Worm (Caenorhabditis elegans): ENCODE measurements around the gene C53D6.4.

The C53D6.4 gene

ce11 chrIV:9020840-9021239 lies at the start of gene C53D6.4:
C53D6.4 (minus strand) TSS chrIV:9020940.
- TF ChIP-seq elt-2 (tag; optimal IDR thresholded peaks at IDR 0.05) (no peak), ceh-9 (tag; optimal IDR thresholded peaks at IDR 0.05) (no peak), ztf-11 (tag; optimal IDR thresholded peaks at IDR 0.05) (no peak), hmg-11 (tag; optimal IDR thresholded peaks at IDR 0.05) (no peak), skn-1 (tag; optimal IDR thresholded peaks at IDR 0.05) (no peak)

DNA sequence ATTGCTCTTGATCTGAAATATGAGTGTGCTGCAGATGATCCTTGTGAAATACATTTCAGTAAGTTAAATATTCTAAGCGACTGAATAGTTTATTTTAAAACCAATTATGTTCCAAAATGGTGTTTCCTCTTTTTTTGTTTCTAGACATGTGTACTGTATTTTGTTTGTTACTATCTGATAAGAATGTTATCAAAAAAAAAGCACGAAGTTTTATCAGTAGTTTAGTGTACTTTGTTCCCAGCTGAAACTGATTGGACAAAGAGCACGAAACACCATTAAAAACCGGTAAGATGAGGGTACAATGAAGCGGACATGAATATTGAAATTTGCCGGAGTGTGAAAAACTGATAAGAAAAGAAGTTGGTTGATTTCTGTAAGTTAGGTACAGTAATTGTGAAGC lies 49.4 kb upstream of the C53D6.4 start:
- peak; percentile 30 for TF ChIP-seq pha-4 (tag; optimal IDR thresholded peaks at IDR 0.05)
- TF ChIP-seq nhr-67 (tag; optimal IDR thresholded peaks at IDR 0.05): no peak
- peak; percentile 84 for TF ChIP-seq pqm-1 (tag; optimal IDR thresholded peaks at IDR 0.05)
- peak; percentile 82 for TF ChIP-seq elt-2 (tag; optimal IDR thresholded peaks at IDR 0.05)

- no peak for TF ChIP-seq fos-1 (tag; optimal IDR thresholded peaks at IDR 0.05)
- TF ChIP-seq lin-15B (tag; optimal IDR thresholded peaks at IDR 0.05): no peak
- no peak for TF ChIP-seq egl-5 (tag; optimal IDR thresholded peaks at IDR 0.05)
- no peak for TF ChIP-seq hmg-11 (tag; optimal IDR thresholded peaks at IDR 0.05)
- no peak for TF ChIP-seq daf-12 (tag; optimal IDR thresholded peaks at IDR 0.05)
- TF ChIP-seq nhr-11 (tag; optimal IDR thresholded peaks at IDR 0.05): no peak
- no peak for TF ChIP-seq ztf-11 (tag; optimal IDR thresholded peaks at IDR 0.05)
- no peak for TF ChIP-seq jun-1 (tag; optimal IDR thresholded peaks at IDR 0.05)
- no peak for TF ChIP-seq unc-39 (tag; optimal IDR thresholded peaks at IDR 0.05)
- no peak for TF ChIP-seq nhr-12 (tag; optimal IDR thresholded peaks at IDR 0.05)
- no peak for TF ChIP-seq mml-1 (tag; optimal IDR thresholded peaks at IDR 0.05)
- no peak for TF ChIP-seq ceh-28 (tag; optimal IDR thresholded peaks at IDR 0.05)
- no peak for TF ChIP-seq nfya-1 (tag; optimal IDR thresholded peaks at IDR 0.05; ENCODE audit: insufficient read depth)
- TF ChIP-seq pha-4 (tag; optimal IDR thresholded peaks at IDR 0.05): no peak
- TF ChIP-seq egl-27 (tag; optimal IDR thresholded peaks at IDR 0.05): no peak
- TF ChIP-seq nhr-67 (tag; optimal IDR thresholded peaks at IDR 0.05): no peak
These were observed 49.0 kb upstream of the C53D6.4 start, which contains the start of gene nhr-11 for ce11 chrIV:9069703-9070102. nhr-11 (plus strand) TSS chrIV:9070003.

DNA sequence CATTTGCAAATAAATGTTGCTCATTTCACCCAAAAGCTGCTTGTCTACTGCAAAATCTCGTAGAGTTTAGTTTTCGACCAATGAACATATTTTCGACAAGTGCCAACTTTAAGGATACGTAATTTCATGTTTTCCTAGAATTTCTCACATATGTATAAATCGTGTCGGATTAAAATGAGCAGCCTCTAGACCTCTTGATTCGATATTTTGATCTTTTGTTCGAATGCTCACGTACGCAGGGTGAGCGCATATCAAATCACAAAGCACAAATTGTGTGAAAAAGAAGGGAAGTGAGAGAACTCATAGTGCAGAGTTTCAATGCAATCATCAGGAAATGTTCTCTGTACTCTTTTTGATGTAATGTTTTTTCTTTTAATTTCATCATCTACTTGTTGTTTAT lies 42.8 kb upstream of the C53D6.4 start:
- no peak for TF ChIP-seq elt-1 (tag; optimal IDR thresholded peaks at IDR 0.05)
- TF ChIP-seq lin-15B (tag; optimal IDR thresholded peaks at IDR 0.05): peak; percentile 9
- TF ChIP-seq nfya-1 (tag; optimal IDR thresholded peaks at IDR 0.05; ENCODE audit: insufficient read depth): peak; percentile 28
- TF ChIP-seq fkh-10 (GFP tag; optimal IDR thresholded peaks at IDR 0.05): peak; percentile 58

DNA sequence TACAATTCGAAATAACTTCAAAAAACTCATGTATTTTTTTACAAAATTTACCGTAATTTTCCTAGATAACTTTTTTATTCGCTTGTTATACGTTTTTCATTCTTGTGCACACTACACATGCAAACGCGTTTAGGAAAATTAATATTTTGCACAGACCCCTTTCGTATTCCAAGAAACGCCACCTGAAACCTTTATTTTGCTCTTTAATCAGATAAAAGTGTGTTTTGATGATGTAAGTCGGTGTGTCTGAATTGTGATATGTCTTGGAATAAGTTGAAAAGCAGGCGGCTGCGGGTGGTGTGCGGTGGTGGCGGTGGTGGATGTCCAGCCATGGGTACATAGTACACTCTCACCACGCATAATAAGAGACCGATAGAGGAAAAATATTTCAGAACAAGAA lies 32.7 kb upstream of the C53D6.4 start:
- TF ChIP-seq fkh-10 (GFP tag; optimal IDR thresholded peaks at IDR 0.05): peak; percentile 11
- no peak for TF ChIP-seq ZK546.5 (tag; optimal IDR thresholded peaks at IDR 0.05)
- TF ChIP-seq egl-5 (tag; optimal IDR thresholded peaks at IDR 0.05): no peak

DNA sequence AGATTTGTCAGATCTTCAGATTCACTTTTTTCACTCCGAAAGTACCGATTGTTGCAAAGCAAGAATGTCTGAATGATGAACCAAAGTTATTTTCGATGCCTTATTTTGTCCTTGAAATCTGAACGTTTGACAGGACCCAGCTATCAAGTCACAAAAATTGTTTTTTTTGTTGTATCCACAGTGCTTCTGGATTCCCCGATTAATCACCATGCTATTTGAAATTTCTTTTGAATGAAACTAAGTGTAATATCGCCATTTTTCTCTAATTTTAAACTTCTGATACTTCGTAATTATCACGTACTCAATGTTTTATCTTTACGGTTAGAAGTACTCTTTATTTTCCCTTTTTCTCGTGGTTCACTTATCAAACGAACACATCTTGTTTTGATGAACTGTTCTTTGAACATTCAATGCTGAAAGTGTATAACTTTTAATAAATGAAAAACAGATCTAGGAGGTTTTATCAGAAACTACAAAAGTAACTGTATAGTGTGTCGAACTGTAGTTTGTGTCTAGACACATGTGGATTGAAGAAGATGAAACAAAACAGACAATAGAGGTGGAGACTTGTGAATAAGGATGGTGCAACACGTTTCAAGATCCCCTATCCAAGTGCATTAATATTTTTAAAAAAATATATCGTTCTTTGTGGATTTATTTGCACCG lies 30.9 kb upstream of the C53D6.4 start:
- TF ChIP-seq ZK546.5 (tag; optimal IDR thresholded peaks at IDR 0.05) (no peak), pqm-1 (tag; optimal IDR thresholded peaks at IDR 0.05) (peak; percentile 9), fos-1 (tag; optimal IDR thresholded peaks at IDR 0.05) (no peak), nhr-43 (tag; optimal IDR thresholded peaks at IDR 0.05; ENCODE audit: poor library complexity, severe bottlenecking) (peak; percentile 8)

- TF ChIP-seq jun-1 (tag; optimal IDR thresholded peaks at IDR 0.05) (no peak), nfya-1 (tag; optimal IDR thresholded peaks at IDR 0.05; ENCODE audit: insufficient read depth) (no peak), nhr-11 (tag; optimal IDR thresholded peaks at IDR 0.05) (no peak), nhr-76 (tag; optimal IDR thresholded peaks at IDR 0.05) (no peak), nhr-25 (tag; optimal IDR thresholded peaks at IDR 0.05) (no peak), pha-4 (tag; optimal IDR thresholded peaks at IDR 0.05) (no peak), unc-39 (tag; optimal IDR thresholded peaks at IDR 0.05) (no peak), lin-39 (tag; optimal IDR thresholded peaks at IDR 0.05) (no peak), fos-1 (tag; optimal IDR thresholded peaks at IDR 0.05) (no peak), ceh-28 (tag; optimal IDR thresholded peaks at IDR 0.05) (no peak), egl-5 (tag; optimal IDR thresholded peaks at IDR 0.05) (no peak), skn-1 (tag; optimal IDR thresholded peaks at IDR 0.05) (no peak), egl-27 (tag; optimal IDR thresholded peaks at IDR 0.05) (no peak), nhr-23 (tag; optimal IDR thresholded peaks at IDR 0.05) (no peak), snpc-4 (tag; optimal IDR thresholded peaks at IDR 0.05) (no peak)
These were observed 30.3 kb upstream of the C53D6.4 start for ce11 chrIV:9051036-9051435.

All from whole organism, L3 larva.